Fruit fly (Drosophila melanogaster) whole organism, adult: ENCODE measurements around the gene ifc.
A peak's percentile ranks its signal among the peaks of the same experiment; 100 is the strongest.

Experiments used
- CG11617 ChIP-seq: fragments of 200-800 bp; sonication (Bioruptor generic); optimal IDR thresholded peaks from 2 replicates; lab custom pipeline; 2017; ENCODE audit warnings: mild to moderate bottlenecking, missing biosample characterization, missing genetic modification reagents, missing genetic modification characterization
- CG12768 ChIP-seq: fragments of 200-800 bp; sonication (Bioruptor generic); optimal IDR thresholded peaks from 2 replicates; lab custom pipeline; 2017; ENCODE audit warnings: missing biosample characterization, missing genetic modification characterization, mild to moderate bottlenecking, moderate library complexity, missing genetic modification reagents
- CG14711 ChIP-seq: fragments of 200-800 bp; sonication (Bioruptor generic); optimal IDR thresholded peaks from 2 replicates; lab custom pipeline; 2018; ENCODE audit warnings: missing biosample characterization, mild to moderate bottlenecking, missing genetic modification characterization, moderate library complexity
- CG1620 ChIP-seq: fragments of 200-800 bp; sonication (Bioruptor generic); optimal IDR thresholded peaks from 2 replicates; lab custom pipeline; 2016; ENCODE audit warnings: missing biosample characterization, missing genetic modification characterization
- CG33017 ChIP-seq: fragments of 200-800 bp; sonication (Bioruptor generic); optimal IDR thresholded peaks from 2 replicates; lab custom pipeline; 2018; ENCODE audit warnings: missing biosample characterization, mild to moderate bottlenecking, missing genetic modification characterization, moderate library complexity
- CG5204 ChIP-seq: fragments of 200-800 bp; sonication (Bioruptor generic); optimal IDR thresholded peaks from 2 replicates; lab custom pipeline; 2016; ENCODE audit warnings: missing biosample characterization, missing genetic modification characterization
- CG7045 ChIP-seq: fragments of 200-800 bp; sonication (Bioruptor generic); optimal IDR thresholded peaks from 2 replicates; lab custom pipeline; 2017; ENCODE audit warnings: missing biosample characterization, mild to moderate bottlenecking, missing genetic modification characterization
- CG7101 ChIP-seq: fragments of 200-800 bp; sonication (Bioruptor generic); optimal IDR thresholded peaks from 2 replicates; lab custom pipeline; 2018; ENCODE audit warnings: missing biosample characterization, mild to moderate bottlenecking, missing genetic modification characterization, moderate library complexity
- Clk ChIP-seq: fragments of 200-800 bp; sonication (Bioruptor generic); optimal IDR thresholded peaks from 2 replicates; lab custom pipeline; 2017; ENCODE audit warnings: missing biosample characterization, missing genetic modification characterization
- Crg-1 ChIP-seq: fragments of 200-800 bp; sonication (Bioruptor generic); optimal IDR thresholded peaks from 2 replicates; lab custom pipeline; 2016; ENCODE audit warnings: missing biosample characterization, missing genetic modification characterization
- Hr96 ChIP-seq: fragments of 200-800 bp; sonication (Bioruptor generic); optimal IDR thresholded peaks from 2 replicates; lab custom pipeline; 2016; ENCODE audit warnings: missing biosample characterization, missing genetic modification characterization
- Mnt ChIP-seq: fragments of 200-800 bp; sonication (Bioruptor generic); optimal IDR thresholded peaks from 2 replicates; lab custom pipeline; 2016; ENCODE audit warnings: missing biosample characterization, mild to moderate bottlenecking, missing genetic modification characterization
- bab1 ChIP-seq: fragments of 200-800 bp; sonication (Bioruptor generic); optimal IDR thresholded peaks from 3 replicates; lab custom pipeline; 2019; ENCODE audit warnings: missing biosample characterization, mild to moderate bottlenecking, missing genetic modification characterization, moderate library complexity
- cic ChIP-seq: fragments of 200-800 bp; sonication (Bioruptor generic); optimal IDR thresholded peaks from 2 replicates; lab custom pipeline; 2017; ENCODE audit warnings: missing biosample characterization, mild to moderate bottlenecking, missing genetic modification characterization, moderate library complexity
- cnc ChIP-seq, 2 experiments: fragments of >200 bp; optimal IDR thresholded peaks; 2 replicates each; lab custom pipeline; 2017
- kay ChIP-seq: fragments of 200-800 bp; sonication (Bioruptor generic); peaks from one replicate; lab custom pipeline; 2016; ENCODE audit warnings: missing biosample characterization, missing genetic modification characterization, borderline replicate concordance
- ovo ChIP-seq: fragments of 200-800 bp; sonication (Bioruptor generic); optimal IDR thresholded peaks from 2 replicates; lab custom pipeline; 2016; ENCODE audit warnings: missing biosample characterization, missing genetic modification characterization
- pad ChIP-seq: fragments of 200-800 bp; sonication (Bioruptor generic); optimal IDR thresholded peaks from 3 replicates; lab custom pipeline; 2017; ENCODE audit warnings: missing biosample characterization, missing genetic modification characterization, mild to moderate bottlenecking, moderate library complexity, missing genetic modification reagents
- tj ChIP-seq: fragments of 200-800 bp; sonication (Bioruptor generic); optimal IDR thresholded peaks from 3 replicates; lab custom pipeline; 2017; ENCODE audit warnings: missing biosample characterization, mild to moderate bottlenecking, missing genetic modification characterization, moderate library complexity
- toe ChIP-seq: fragments of 200-800 bp; sonication (Bioruptor generic); optimal IDR thresholded peaks from 2 replicates; lab custom pipeline; 2016; ENCODE audit warnings: missing biosample characterization, missing genetic modification characterization

ifc gene

dm6 chr2L:6031838-6032237 is 45.7 kb downstream of the ifc start:
- TF ChIP-seq CG14711 (tag; lab: Kevin White, UChicago) (no peak), CG7045 (GFP tag; lab: Kevin White, UChicago) (no peak), CG5204 (no peak), CG12768 (GFP tag; lab: Kevin White, UChicago) (no peak), cic (GFP tag; lab: Kevin White, UChicago) (no peak), Clk (GFP tag; lab: Kevin White, UChicago) (no peak), ovo (GFP tag; lab: Kevin White, UChicago) (no peak), bab1 (no peak), Hr96 (no peak), tj (GFP tag; lab: Kevin White, UChicago) (no peak), toe (GFP tag; lab: Kevin White, UChicago) (no peak), kay (GFP tag; lab: Kevin White, UChicago) (no peak), CG7101 (no peak), CG1620 (GFP tag; lab: Kevin White, UChicago) (no peak), Crg-1 (GFP tag; lab: Kevin White, UChicago) (no peak), CG11617 (GFP tag; lab: Kevin White, UChicago) (no peak), CG33017 (tag; lab: Kevin White, UChicago) (no peak)

- TF ChIP-seq cic (GFP tag; lab: Kevin White, UChicago) (no peak), CG5204 (no peak), Mnt (GFP tag; lab: Kevin White, UChicago) (no peak), CG14711 (tag; lab: Kevin White, UChicago) (no peak), toe (GFP tag; lab: Kevin White, UChicago) (no peak), CG11617 (GFP tag; lab: Kevin White, UChicago) (no peak), CG7101 (no peak), Hr96 (no peak), ovo (GFP tag; lab: Kevin White, UChicago) (no peak), Crg-1 (GFP tag; lab: Kevin White, UChicago) (no peak), CG12768 (GFP tag; lab: Kevin White, UChicago) (no peak), cnc (optimal IDR thresholded peaks at IDR 0.05; lab: Kevin White, UChicago) (no peak), pad (GFP tag; lab: Kevin White, UChicago) (no peak), CG1620 (GFP tag; lab: Kevin White, UChicago) (no peak), Clk (GFP tag; lab: Kevin White, UChicago) (no peak), CG7045 (GFP tag; lab: Kevin White, UChicago) (no peak), tj (GFP tag; lab: Kevin White, UChicago) (no peak), kay (GFP tag; lab: Kevin White, UChicago) (no peak), CG33017 (tag; lab: Kevin White, UChicago) (no peak)
Observed at dm6 chr2L:6034344-6034743, 48.2 kb downstream of the ifc start, which contains the start of gene CG9109. TSS of gene CG9109 (minus strand) at chr2L:6034423.

- no peak for TF ChIP-seq kay (GFP tag; lab: Kevin White, UChicago)
- no peak for TF ChIP-seq CG11617 (GFP tag; lab: Kevin White, UChicago)
Observed at dm6 chr2L:6035155-6035554, 49.0 kb downstream of the ifc start.

dm6 chr2L:6036710-6037109 is 50.6 kb downstream of the ifc start, which contains the start of gene mtm:
TSS of gene mtm (minus strand) at chr2L:6037015.
- TF ChIP-seq CG12768 (GFP tag; lab: Kevin White, UChicago) (no peak), CG1620 (GFP tag; lab: Kevin White, UChicago) (no peak), Clk (GFP tag; lab: Kevin White, UChicago) (no peak), Hr96 (no peak), bab1 (peak; percentile 56), CG7101 (no peak), tj (GFP tag; lab: Kevin White, UChicago) (peak; percentile 39), CG11617 (GFP tag; lab: Kevin White, UChicago) (no peak), cnc (optimal IDR thresholded peaks at IDR 0.05; lab: Kevin White, UChicago) (no peak), ovo (GFP tag; lab: Kevin White, UChicago) (no peak)

- TF ChIP-seq pad (GFP tag; lab: Kevin White, UChicago) (peak; percentile 35), CG11617 (GFP tag; lab: Kevin White, UChicago) (peak; percentile 81), Clk (GFP tag; lab: Kevin White, UChicago) (no peak), CG7045 (GFP tag; lab: Kevin White, UChicago) (peak; percentile 40), Hr96 (peak; percentile 47), CG5204 (peak; percentile 49), toe (GFP tag; lab: Kevin White, UChicago) (no peak), tj (GFP tag; lab: Kevin White, UChicago) (peak; percentile 73), Mnt (GFP tag; lab: Kevin White, UChicago) (peak; percentile 78), CG7101 (peak; percentile 79), Crg-1 (GFP tag; lab: Kevin White, UChicago) (peak; percentile 66), bab1 (peak; percentile 90), ovo (GFP tag; lab: Kevin White, UChicago) (peak; percentile 14), cnc (optimal IDR thresholded peaks at IDR 0.05; lab: Kevin White, UChicago) (peak in 1 of 2 experiments; percentile 17), CG12768 (GFP tag; lab: Kevin White, UChicago) (peak; percentile 66), CG33017 (tag; lab: Kevin White, UChicago) (peak; percentile 62), CG1620 (GFP tag; lab: Kevin White, UChicago) (no peak), CG14711 (tag; lab: Kevin White, UChicago) (peak; percentile 100), cic (GFP tag; lab: Kevin White, UChicago) (peak; percentile 36), kay (GFP tag; lab: Kevin White, UChicago) (no peak)
Observed at dm6 chr2L:6037830-6038229, 51.7 kb downstream of the ifc start, which contains the start of the genes CG9117 and CG31643. TSS of gene CG9117 (minus strand) at chr2L:6037902. TSS of gene CG31643 (plus strand) at chr2L:6038117.
